Fruit fly (Drosophila melanogaster): ENCODE results near the gene AspRS-m.

The AspRS-m gene

DNA sequence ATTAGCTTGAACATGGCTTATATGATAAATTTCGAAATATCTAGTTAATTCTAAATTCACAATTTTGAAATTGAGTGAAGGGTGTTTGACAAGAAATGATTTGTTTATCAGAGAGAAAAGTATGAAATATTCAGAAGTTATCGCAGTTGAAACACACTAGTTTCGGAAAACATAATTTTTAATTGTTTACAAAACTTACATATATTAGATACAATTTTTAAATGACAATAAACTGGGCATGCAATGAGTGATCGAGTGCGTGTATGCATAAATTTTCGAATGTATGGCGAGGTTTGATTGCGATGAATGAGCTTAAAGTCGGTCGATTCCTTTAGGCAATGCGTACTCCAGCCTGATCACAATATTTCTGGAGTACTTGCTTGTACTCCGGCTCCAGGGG is 5.9 kb upstream of the AspRS-m start, which contains the start of gene CG13280:
CG13280 (minus strand) TSS at position 101 of the 400 bp plus-strand sequence.
- TF ChIP-seq tai (GFP tag; optimal IDR thresholded peaks at IDR 0.05) (no peak), foxo (GFP tag; optimal IDR thresholded peaks at IDR 0.05) (no peak), sv (GFP tag; optimal IDR thresholded peaks at IDR 0.05) (no peak), Hnf4 (GFP tag; optimal IDR thresholded peaks at IDR 0.05) (no peak), br (GFP tag; optimal IDR thresholded peaks at IDR 0.05) (no peak), CG9705 (GFP tag; optimal IDR thresholded peaks at IDR 0.05) (no peak), rgr (GFP tag; optimal IDR thresholded peaks at IDR 0.05) (no peak), ey (GFP tag; optimal IDR thresholded peaks at IDR 0.05) (no peak), Dfd (GFP tag; optimal IDR thresholded peaks at IDR 0.05) (no peak), Abd-B (GFP tag; optimal IDR thresholded peaks at IDR 0.05) (no peak), Myc (optimal IDR thresholded peaks at IDR 0.05) (no peak), Vsx2 (GFP tag; optimal IDR thresholded peaks at IDR 0.05; ENCODE audit: partially characterized antibody) (no peak)

DNA sequence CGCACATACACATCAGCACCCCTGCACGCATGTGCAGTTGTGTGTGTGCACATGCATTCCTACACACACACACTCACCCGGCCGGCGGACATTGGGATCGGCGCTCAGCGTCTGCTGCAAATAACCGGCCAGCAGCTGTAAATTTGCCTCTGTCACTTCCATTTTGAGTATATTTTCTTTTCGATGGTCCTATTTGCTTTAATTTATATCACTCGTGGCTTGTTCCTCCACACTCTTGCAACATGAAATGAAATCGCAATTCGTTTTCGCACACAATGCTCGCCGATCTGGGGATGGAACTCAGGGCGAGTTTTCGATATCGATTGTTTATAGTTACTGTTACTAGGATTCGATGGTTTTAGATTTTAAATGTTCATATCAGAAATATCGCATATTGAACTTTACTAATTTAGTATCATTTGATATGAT is 2.0 kb upstream of the AspRS-m start, which contains the start of gene Cse1:
Cse1 (minus strand) TSS at position 303 of the 429 bp plus-strand sequence.
- TF ChIP-seq N (GFP tag; optimal IDR thresholded peaks at IDR 0.05): peak; percentile 72
- TF ChIP-seq tai (GFP tag; optimal IDR thresholded peaks at IDR 0.05): no peak
- peak; percentile 24 for TF ChIP-seq woc (GFP tag; optimal IDR thresholded peaks at IDR 0.05)

DNA sequence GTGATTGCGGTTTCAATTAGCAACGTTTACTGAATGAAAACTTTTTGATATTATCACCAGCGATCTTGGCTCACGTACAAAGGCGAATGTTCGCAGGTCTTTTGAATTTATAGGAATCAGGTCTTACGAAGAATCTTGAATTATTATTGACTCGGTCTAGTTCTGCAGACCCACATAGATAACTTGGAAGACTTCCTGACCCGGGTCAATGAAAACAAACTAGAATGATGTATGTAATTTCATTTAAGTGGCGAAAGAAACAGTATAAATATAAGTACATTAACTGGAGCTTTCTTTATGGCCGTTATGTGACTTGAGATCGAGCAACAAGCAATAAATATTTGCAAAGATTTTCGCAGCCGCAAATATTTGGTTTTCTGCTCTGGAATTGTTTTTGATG is 7.5 kb downstream of the AspRS-m start, which contains the start of gene CG13282:
CG13282 (minus strand) TSS at position 101 of the 400 bp plus-strand sequence.
- TF ChIP-seq rgr (GFP tag; optimal IDR thresholded peaks at IDR 0.05): no peak
- no peak for TF ChIP-seq dl (GFP tag; optimal IDR thresholded peaks at IDR 0.05; ENCODE audit: insufficient read depth in 1 of 2, partially characterized antibody in 2 of 2)
- no peak for TF ChIP-seq Hnf4 (GFP tag; optimal IDR thresholded peaks at IDR 0.05)
- TF ChIP-seq usp (GFP tag; optimal IDR thresholded peaks at IDR 0.05): no peak
- TF ChIP-seq fru (GFP tag; optimal IDR thresholded peaks at IDR 0.05): no peak
- TF ChIP-seq N (GFP tag; optimal IDR thresholded peaks at IDR 0.05): no peak
- TF ChIP-seq pan (optimal IDR thresholded peaks at IDR 0.05): no peak
- TF ChIP-seq Hr83 (GFP tag; optimal IDR thresholded peaks at IDR 0.05; ENCODE audit: poor library complexity, severe bottlenecking): no peak
- TF ChIP-seq Rel (GFP tag; optimal IDR thresholded peaks at IDR 0.05): no peak
- TF ChIP-seq Rel (tag; optimal IDR thresholded peaks at IDR 0.05): no peak
- no peak for TF ChIP-seq dsf (GFP tag; optimal IDR thresholded peaks at IDR 0.05; ENCODE audit: borderline replicate concordance)
- no peak for TF ChIP-seq dmrt93B (GFP tag; optimal IDR thresholded peaks at IDR 0.05)
- TF ChIP-seq ey (GFP tag; optimal IDR thresholded peaks at IDR 0.05): no peak
- no peak for TF ChIP-seq CG9705 (GFP tag; optimal IDR thresholded peaks at IDR 0.05)
- no peak for TF ChIP-seq brk (GFP tag; optimal IDR thresholded peaks at IDR 0.05)
- TF ChIP-seq sv (GFP tag; optimal IDR thresholded peaks at IDR 0.05): no peak
- no peak for TF ChIP-seq Dif (GFP tag; optimal IDR thresholded peaks at IDR 0.05; ENCODE audit: partially characterized antibody)
- no peak for TF ChIP-seq Sp1 (GFP tag; optimal IDR thresholded peaks at IDR 0.05)

DNA sequence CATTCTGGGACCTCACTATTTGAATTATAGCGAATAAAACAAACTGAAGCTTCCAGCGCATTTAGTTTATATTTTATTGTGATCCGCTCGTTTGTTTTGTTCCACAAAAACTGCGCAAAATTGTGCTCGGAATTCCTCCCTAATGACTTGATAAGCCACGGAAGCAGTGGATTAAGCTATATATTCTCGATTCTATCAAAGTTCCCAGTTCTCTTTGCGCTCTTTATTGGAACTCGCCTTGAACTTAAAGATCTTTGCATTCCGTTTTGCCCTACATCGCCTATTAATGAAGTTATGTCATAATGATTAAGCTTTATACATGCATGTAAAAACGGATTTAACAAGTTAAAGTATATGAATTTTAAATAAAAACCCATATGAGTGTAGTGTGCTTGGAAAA is 10.3 kb downstream of the AspRS-m start, which contains the start of gene Nepl9:
Nepl9 (minus strand) TSS at position 101 of the 400 bp plus-strand sequence.
- TF ChIP-seq brk (GFP tag; optimal IDR thresholded peaks at IDR 0.05) (no peak), woc (GFP tag; optimal IDR thresholded peaks at IDR 0.05) (no peak), usp (GFP tag; optimal IDR thresholded peaks at IDR 0.05) (no peak), rgr (GFP tag; optimal IDR thresholded peaks at IDR 0.05) (no peak), Rel (GFP tag; optimal IDR thresholded peaks at IDR 0.05) (no peak), Rel (tag; optimal IDR thresholded peaks at IDR 0.05) (no peak), HLH106 (tag; optimal IDR thresholded peaks at IDR 0.05) (no peak)

DNA sequence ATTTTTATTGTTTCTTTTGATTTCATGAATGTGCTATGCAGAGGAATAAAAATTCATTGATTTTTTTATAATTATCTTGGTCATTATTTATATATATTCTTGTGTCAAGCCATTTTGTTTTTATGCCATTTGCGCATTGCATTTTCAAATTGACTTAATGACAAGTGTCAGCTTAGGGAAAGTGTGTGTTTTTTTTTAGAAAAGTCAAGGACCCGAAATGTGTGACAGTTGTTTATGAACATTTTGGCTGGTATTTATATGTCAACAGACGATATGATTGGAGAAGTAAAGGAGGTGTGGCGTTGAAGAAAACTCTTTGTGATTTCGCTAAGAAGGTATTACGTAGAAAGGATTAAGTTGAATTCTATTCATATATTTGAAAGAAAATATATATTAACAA is 10.8 kb downstream of the AspRS-m start, which contains the start of the genes SclA and SclB:
SclA (plus strand) TSS at position 301 of the 400 bp plus-strand sequence.
SclB (plus strand) TSS at position 301 of the 400 bp plus-strand sequence.
- TF ChIP-seq ey (GFP tag; optimal IDR thresholded peaks at IDR 0.05) (no peak), Hnf4 (GFP tag; optimal IDR thresholded peaks at IDR 0.05) (no peak), tai (GFP tag; optimal IDR thresholded peaks at IDR 0.05) (no peak), dsf (GFP tag; optimal IDR thresholded peaks at IDR 0.05; ENCODE audit: borderline replicate concordance) (no peak), HLH106 (tag; optimal IDR thresholded peaks at IDR 0.05) (no peak), GATAd (GFP tag; optimal IDR thresholded peaks at IDR 0.05) (no peak), Vsx2 (GFP tag; optimal IDR thresholded peaks at IDR 0.05; ENCODE audit: partially characterized antibody) (no peak), CrebA (GFP tag; optimal IDR thresholded peaks at IDR 0.05; ENCODE audit: borderline replicate concordance) (no peak), sage (GFP tag; optimal IDR thresholded peaks at IDR 0.05) (no peak)

All from whole organism, wandering third instar larva.